Worm (Caenorhabditis elegans) whole organism, L1 larva: ENCODE data around the gene F11C1.1.

Experiments used
- C04F5.9 ChIP-seq: sonication (generic microtip); optimal IDR thresholded peaks from 2 replicates; lab custom pipeline; 2016; ENCODE audit warnings: missing genetic modification characterization, missing compliant biosample characterization
- C16A3.4 ChIP-seq: fragments of 150-350 bp; optimal IDR thresholded peaks from 2 replicates; lab custom pipeline; 2014; ENCODE audit warnings: missing biosample characterization, missing genetic modification characterization
- F16B12.6 ChIP-seq: fragments of 150-350 bp; optimal IDR thresholded peaks from 2 replicates; lab custom pipeline; 2014; ENCODE audit warnings: missing biosample characterization, missing genetic modification characterization
- Y116A8C.19 ChIP-seq: sonication (generic microtip); optimal IDR thresholded peaks from 2 replicates; lab custom pipeline; 2016; ENCODE audit warnings: missing compliant biosample characterization, missing genetic modification characterization, borderline replicate concordance
- alr-1 ChIP-seq: fragments of 200-800 bp; sonication (Bioruptor generic); optimal IDR thresholded peaks from 2 replicates; lab custom pipeline; 2018; ENCODE audit warnings: borderline replicate concordance, mild to moderate bottlenecking, missing genetic modification characterization, missing compliant biosample characterization
- aly-2 ChIP-seq: fragments of 150-350 bp; optimal IDR thresholded peaks from 2 replicates; lab custom pipeline; 2014; ENCODE audit warnings: missing biosample characterization, missing genetic modification characterization
- ama-1 ChIP-seq: fragments of 150-350 bp; optimal IDR thresholded peaks from 2 replicates; lab custom pipeline; 2014
- blmp-1 ChIP-seq: fragments of 150-350 bp; optimal IDR thresholded peaks from 2 replicates; lab custom pipeline; 2014; ENCODE audit warnings: missing biosample characterization, missing genetic modification characterization
- ceh-8 ChIP-seq: fragments of 200-800 bp; sonication (Bioruptor generic); optimal IDR thresholded peaks from 2 replicates; lab custom pipeline; 2018; ENCODE audit warnings: mild to moderate bottlenecking, missing genetic modification characterization, moderate library complexity, missing compliant biosample characterization
- ceh-90 ChIP-seq: sonication (generic microtip); optimal IDR thresholded peaks from 2 replicates; lab custom pipeline; 2016; ENCODE audit warnings: missing genetic modification characterization, missing compliant biosample characterization
- ces-1 ChIP-seq: fragments of 150-350 bp; optimal IDR thresholded peaks from 2 replicates; lab custom pipeline; 2014; ENCODE audit warnings: missing biosample characterization, missing genetic modification reagents, missing genetic modification characterization
- dsc-1 ChIP-seq: sonication (generic microtip); optimal IDR thresholded peaks from 2 replicates; lab custom pipeline; 2016; ENCODE audit warnings: mild to moderate bottlenecking, missing genetic modification characterization, missing compliant biosample characterization
- efl-3 ChIP-seq: fragments of 200-800 bp; sonication (Bioruptor generic); optimal IDR thresholded peaks from 2 replicates; lab custom pipeline; 2018; ENCODE audit warnings: mild to moderate bottlenecking, missing genetic modification characterization, missing compliant biosample characterization
- egl-27 ChIP-seq, 2 experiments: fragments of 150-350 bp in 1 of 2; sonication (generic microtip); optimal IDR thresholded peaks; 3 replicates each; lab custom pipeline; 2017 to 2018; ENCODE audit warnings: missing biosample characterization in 2 of 2, missing genetic modification characterization in 2 of 2, missing genetic modification reagents in 2 of 2
- elt-3 ChIP-seq, 6 experiments: fragments of 150-350 bp in 1 of 6; sonication (generic microtip); optimal IDR thresholded peaks; 2 replicates each; lab custom pipeline; 2017 to 2018; ENCODE audit warnings: missing biosample characterization in 6 of 6, missing genetic modification characterization in 6 of 6, inconsistent platforms in 1 of 6
- fkh-4 ChIP-seq: sonication (generic microtip); optimal IDR thresholded peaks from 2 replicates; lab custom pipeline; 2016; ENCODE audit warnings: missing compliant biosample characterization, missing genetic modification characterization, borderline replicate concordance
- grh-1 ChIP-seq: fragments of 200-800 bp; sonication (Bioruptor generic); IDR thresholded peaks from 2 replicates; pipeline ENCODE4 v1.3.6; 2022; ENCODE audit warnings: missing genetic modification reagents, missing genetic modification characterization, missing compliant biosample characterization
- hlh-17 ChIP-seq: fragments of 200-800 bp; sonication (Bioruptor generic); optimal IDR thresholded peaks from 2 replicates; lab custom pipeline; 2018; ENCODE audit warnings: missing genetic modification characterization, mild to moderate bottlenecking, missing compliant biosample characterization, moderate library complexity, borderline replicate concordance
- hlh-4 ChIP-seq: sonication (generic microtip); optimal IDR thresholded peaks from 2 replicates; lab custom pipeline; 2016; ENCODE audit warnings: mild to moderate bottlenecking, missing genetic modification characterization, missing compliant biosample characterization
- irx-1 ChIP-seq: sonication (generic microtip); optimal IDR thresholded peaks from 2 replicates; lab custom pipeline; 2016; ENCODE audit warnings: missing genetic modification characterization, missing compliant biosample characterization
- lin-14 ChIP-seq: fragments of 200-800 bp; sonication (Bioruptor generic); optimal IDR thresholded peaks from 2 replicates; lab custom pipeline; 2018; ENCODE audit warnings: mild to moderate bottlenecking, missing genetic modification characterization, moderate library complexity, missing compliant biosample characterization
- lin-35 ChIP-seq, 2 experiments: fragments of 150-350 bp; optimal IDR thresholded peaks; 2 replicates each; lab custom pipeline; 2014; ENCODE audit warnings: missing biosample characterization in 2 of 2, missing genetic modification characterization in 2 of 2, missing genetic modification reagents in 2 of 2
- lin-39 ChIP-seq: fragments of 150-350 bp; optimal IDR thresholded peaks from 2 replicates; lab custom pipeline; 2014; ENCODE audit warnings: missing biosample characterization, missing genetic modification reagents, missing genetic modification characterization
- lir-3 ChIP-seq: sonication (generic microtip); optimal IDR thresholded peaks from 2 replicates; lab custom pipeline; 2016; ENCODE audit warnings: mild to moderate bottlenecking, missing genetic modification characterization, moderate library complexity, missing compliant biosample characterization; ENCODE audit not compliant: poor library complexity
- lsy-2 ChIP-seq, 2 experiments: fragments of 150-350 bp; optimal IDR thresholded peaks; 2 replicates each; lab custom pipeline; 2014; ENCODE audit warnings: missing biosample characterization in 2 of 2, missing genetic modification characterization in 2 of 2
- mdl-1 ChIP-seq, 2 experiments: fragments of 150-350 bp; optimal IDR thresholded peaks; 2 replicates each; lab custom pipeline; 2014 to 2017; ENCODE audit warnings: missing biosample characterization in 2 of 2, missing genetic modification characterization in 2 of 2, inconsistent platforms in 1 of 2
- mep-1 ChIP-seq: fragments of 150-350 bp; optimal IDR thresholded peaks from 2 replicates; lab custom pipeline; 2014; ENCODE audit warnings: missing biosample characterization, missing genetic modification characterization
- nhr-11 ChIP-seq: fragments of 150-350 bp; optimal IDR thresholded peaks from 2 replicates; lab custom pipeline; 2014; ENCODE audit warnings: missing biosample characterization, missing genetic modification characterization
- nhr-12 ChIP-seq: sonication (generic microtip); optimal IDR thresholded peaks from 2 replicates; lab custom pipeline; 2017; ENCODE audit warnings: missing biosample characterization, missing genetic modification characterization
- nhr-20 ChIP-seq: sonication (generic microtip); optimal IDR thresholded peaks from 2 replicates; lab custom pipeline; 2016; ENCODE audit warnings: mild to moderate bottlenecking, missing genetic modification characterization, missing compliant biosample characterization
- nhr-237 ChIP-seq: fragments of 150-350 bp; optimal IDR thresholded peaks from 2 replicates; lab custom pipeline; 2014; ENCODE audit warnings: missing biosample characterization, missing genetic modification characterization
- nhr-47 ChIP-seq: sonication (generic microtip); optimal IDR thresholded peaks from 2 replicates; lab custom pipeline; 2016; ENCODE audit warnings: mild to moderate bottlenecking, missing genetic modification characterization, moderate library complexity, missing compliant biosample characterization
- nhr-71 ChIP-seq: sonication (generic microtip); optimal IDR thresholded peaks from 2 replicates; lab custom pipeline; 2016; ENCODE audit warnings: mild to moderate bottlenecking, missing genetic modification characterization, moderate library complexity, missing compliant biosample characterization
- nhr-77 ChIP-seq: fragments of 150-350 bp; optimal IDR thresholded peaks from 2 replicates; lab custom pipeline; 2014; ENCODE audit warnings: missing biosample characterization, missing genetic modification characterization
- nhr-84 ChIP-seq: sonication (generic microtip); optimal IDR thresholded peaks from 2 replicates; lab custom pipeline; 2017; ENCODE audit warnings: missing biosample characterization, missing genetic modification characterization
- nhr-85 ChIP-seq: sonication (generic microtip); peaks from one replicate; lab custom pipeline; 2016; ENCODE audit warnings: missing genetic modification characterization, inconsistent platforms, missing compliant biosample characterization
- pax-3 ChIP-seq: fragments of 200-800 bp; sonication (Bioruptor generic); optimal IDR thresholded peaks from 2 replicates; lab custom pipeline; 2018; ENCODE audit warnings: mild to moderate bottlenecking, missing genetic modification characterization, moderate library complexity, missing compliant biosample characterization
- pqm-1 ChIP-seq: sonication (generic microtip); optimal IDR thresholded peaks from 3 replicates; lab custom pipeline; 2017; ENCODE audit warnings: missing biosample characterization, missing genetic modification characterization
- rnt-1 ChIP-seq: sonication (generic microtip); optimal IDR thresholded peaks from 2 replicates; lab custom pipeline; 2016; ENCODE audit warnings: mild to moderate bottlenecking, missing genetic modification characterization, moderate library complexity, missing compliant biosample characterization
- tlp-1 ChIP-seq: fragments of 150-350 bp; optimal IDR thresholded peaks from 2 replicates; lab custom pipeline; 2014; ENCODE audit warnings: missing biosample characterization, missing genetic modification characterization
- unc-130 ChIP-seq: fragments of 150-350 bp; optimal IDR thresholded peaks from 2 replicates; lab custom pipeline; 2017; ENCODE audit warnings: missing biosample characterization, missing genetic modification characterization, inconsistent platforms
- unc-30 ChIP-seq: sonication (generic microtip); optimal IDR thresholded peaks from 2 replicates; lab custom pipeline; 2017; ENCODE audit warnings: missing biosample characterization, missing genetic modification characterization
- unc-62 ChIP-seq: fragments of 150-350 bp; optimal IDR thresholded peaks from 2 replicates; lab custom pipeline; 2014; ENCODE audit warnings: missing biosample characterization, missing genetic modification reagents, missing genetic modification characterization
- xbp-1 ChIP-seq: sonication (generic microtip); optimal IDR thresholded peaks from 2 replicates; lab custom pipeline; 2016; ENCODE audit warnings: missing genetic modification characterization, missing compliant biosample characterization
- zip-4 ChIP-seq: fragments of 200-800 bp; sonication (Bioruptor generic); optimal IDR thresholded peaks from 2 replicates; lab custom pipeline; 2018; ENCODE audit warnings: mild to moderate bottlenecking, missing genetic modification characterization, moderate library complexity, missing compliant biosample characterization
- ztf-11 ChIP-seq, 2 experiments: sonication (generic microtip); optimal IDR thresholded peaks; 2 replicates each; lab custom pipeline; 2016 to 2017; ENCODE audit warnings: missing genetic modification characterization in 2 of 2, missing biosample characterization in 1 of 2, missing compliant biosample characterization in 1 of 2
- ztf-4 ChIP-seq: fragments of 150-350 bp; optimal IDR thresholded peaks from 2 replicates; lab custom pipeline; 2014; ENCODE audit warnings: missing biosample characterization, missing genetic modification characterization

Gene F11C1.1

ce11 chrX:12975595-12976089 lies 14.7 kb downstream of the F11C1.1 start, which contains the start of gene ppk-3 (continued):
- no peak for TF ChIP-seq unc-30 (tag; lab: Kevin White, UChicago)
- peak; percentile 78 for TF ChIP-seq nhr-77 (tag; lab: Kevin White, UChicago)
- TF ChIP-seq ama-1 (lab: Kevin White, UChicago): no peak
- peak in 1 of 2 experiments; percentile 82 for TF ChIP-seq mdl-1 (tag; optimal IDR thresholded peaks at IDR 0.05; lab: Kevin White, UChicago)
- TF ChIP-seq ceh-90 (tag; lab: Kevin White, UChicago): no peak
- peak; percentile 84 to 88 for TF ChIP-seq lin-35 (GFP tag; optimal IDR thresholded peaks at IDR 0.05; lab: Kevin White, UChicago)
- TF ChIP-seq nhr-12: no peak
- peak; percentile 93 for TF ChIP-seq mep-1 (tag; lab: Kevin White, UChicago)
- TF ChIP-seq C16A3.4 (tag; lab: Kevin White, UChicago): peak; percentile 90
- peak; percentile 67 for TF ChIP-seq nhr-11 (tag; lab: Kevin White, UChicago)
- peak; percentile 59 for TF ChIP-seq C04F5.9 (tag; lab: Kevin White, UChicago)
- TF ChIP-seq ztf-4 (tag; lab: Kevin White, UChicago): peak; percentile 84
- peak; percentile 92 for TF ChIP-seq nhr-85 (tag; lab: Kevin White, UChicago)
- no peak for TF ChIP-seq fkh-4 (tag; lab: Kevin White, UChicago)
- TF ChIP-seq blmp-1 (tag; lab: Kevin White, UChicago): peak; percentile 88
- peak; percentile 96 for TF ChIP-seq nhr-71
- TF ChIP-seq zip-4 (GFP tag; lab: Kevin White, UChicago): peak; percentile 49
- no peak for TF ChIP-seq alr-1 (tag; lab: Kevin White, UChicago)
- TF ChIP-seq grh-1 (GFP tag; lab: Robert Waterston, UW): peak; percentile 85
- TF ChIP-seq lsy-2 (tag; optimal IDR thresholded peaks at IDR 0.05; lab: Kevin White, UChicago): peak; percentile 78 to 83
- peak; percentile 66 for TF ChIP-seq lir-3 (tag; lab: Kevin White, UChicago)
- peak; percentile 83 for TF ChIP-seq xbp-1 (tag; lab: Kevin White, UChicago)
- TF ChIP-seq ceh-8: peak; percentile 49
- TF ChIP-seq unc-62 (GFP tag; lab: Kevin White, UChicago): no peak
- no peak for TF ChIP-seq hlh-17 (GFP tag; lab: Kevin White, UChicago)
- peak; percentile 81 for TF ChIP-seq irx-1
- TF ChIP-seq unc-130: peak; percentile 79
- TF ChIP-seq dsc-1 (tag; lab: Kevin White, UChicago): peak; percentile 89
- TF ChIP-seq, all 84 proteins: peak for 57

- TF ChIP-seq Y116A8C.19 (tag; lab: Kevin White, UChicago) (no peak), xbp-1 (tag; lab: Kevin White, UChicago) (no peak), ces-1 (GFP tag; lab: Kevin White, UChicago) (no peak), aly-2 (tag; lab: Kevin White, UChicago) (no peak), nhr-237 (tag; lab: Kevin White, UChicago) (no peak), nhr-12 (no peak), nhr-47 (tag; lab: Kevin White, UChicago) (no peak), nhr-20 (tag; lab: Kevin White, UChicago) (no peak), unc-130 (no peak), nhr-84 (tag; lab: Kevin White, UChicago) (no peak), efl-3 (no peak), lin-14 (GFP tag; lab: Kevin White, UChicago) (no peak), egl-27 (tag; optimal IDR thresholded peaks at IDR 0.05; lab: Kevin White, UChicago) (no peak)
- TF ChIP-seq, all 84 proteins: peak for 0
Measured at ce11 chrX:12965163-12965562, 25.2 kb downstream of the F11C1.1 start, which contains the start of gene frpr-2. frpr-2 (plus strand) TSS chrX:12965463.

- TF ChIP-seq rnt-1 (tag; lab: Kevin White, UChicago) (no peak), tlp-1 (no peak), grh-1 (GFP tag; lab: Robert Waterston, UW) (no peak), elt-3 (tag; optimal IDR thresholded peaks at IDR 0.05; lab: Kevin White, UChicago) (no peak), pqm-1 (no peak), F16B12.6 (tag; lab: Kevin White, UChicago) (no peak), ztf-11 (tag; optimal IDR thresholded peaks at IDR 0.05; lab: Kevin White, UChicago) (no peak), pax-3 (tag; lab: Kevin White, UChicago) (no peak), nhr-20 (tag; lab: Kevin White, UChicago) (no peak), ama-1 (lab: Kevin White, UChicago) (no peak), lin-39 (tag; lab: Kevin White, UChicago) (no peak), hlh-4 (tag; lab: Kevin White, UChicago) (no peak)
Measured at ce11 chrX:12958897-12959296, 31.5 kb downstream of the F11C1.1 start.
